Worm (Caenorhabditis elegans) whole organism, L4/young adult: ENCODE measurements around the gene W05H7.1.

ENCODE experiments used
- W03F9.2 ChIP-seq: fragments of 150-350 bp; optimal IDR thresholded peaks from 2 replicates; lab custom pipeline; 2014; ENCODE audit warnings: missing biosample characterization, missing genetic modification characterization
- him-1 ChIP-seq: sonication (generic microtip); optimal IDR thresholded peaks from 2 replicates; lab custom pipeline; 2016; ENCODE audit warnings: missing genotype, missing genetic modification reagents, missing genetic modification characterization, missing compliant biosample characterization

ce11 chrX:1479190-1479589 is 28.6 kb downstream of the W05H7.1 start, which contains the start of gene acly-1:
- TF ChIP-seq W03F9.2 (tag; lab: Kevin White, UChicago) (no peak), him-1 (no peak)
